Worm (Caenorhabditis elegans): ENCODE results near the gene gos-28.

The gos-28 gene

DNA sequence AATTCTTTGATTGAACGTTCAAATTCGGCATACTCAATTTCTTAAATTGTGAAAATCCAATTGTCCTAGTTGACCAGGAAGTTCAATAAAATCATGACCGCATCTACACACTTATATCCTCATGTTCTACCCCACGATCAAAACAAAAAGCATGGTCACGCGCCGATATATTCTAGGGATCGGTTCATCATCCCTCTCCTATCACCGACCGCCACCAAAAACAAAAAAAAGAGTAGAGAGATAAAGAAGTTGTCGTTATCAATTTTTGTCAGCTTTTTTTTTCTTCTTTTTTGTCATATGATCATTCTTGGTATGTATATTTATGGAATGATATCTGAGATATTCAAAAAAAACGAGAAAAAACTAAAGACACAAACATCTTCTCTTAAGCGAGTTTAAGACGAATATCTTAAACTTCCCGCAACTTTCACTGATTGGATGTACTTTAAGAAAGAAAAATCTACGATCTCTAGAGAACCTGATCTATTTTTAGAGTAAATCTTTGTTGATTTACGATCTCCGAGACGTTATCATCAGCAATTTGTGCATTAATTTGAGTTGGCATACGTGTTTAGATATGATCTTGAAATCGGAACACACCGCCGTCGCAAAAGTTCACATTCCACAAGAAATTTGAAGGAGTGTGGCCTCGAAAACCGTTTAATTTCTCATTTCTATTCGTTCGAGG is 43.9 kb downstream of the gos-28 start:
- no peak for TF ChIP-seq W03F9.2 (tag; optimal IDR thresholded peaks at IDR 0.05)
- no peak for TF ChIP-seq him-1 (tag; optimal IDR thresholded peaks at IDR 0.05)
- no peak for TF ChIP-seq dao-5 (tag; optimal IDR thresholded peaks at IDR 0.05)

- TF ChIP-seq W03F9.2 (tag; optimal IDR thresholded peaks at IDR 0.05) (no peak), dao-5 (tag; optimal IDR thresholded peaks at IDR 0.05) (no peak), him-1 (tag; optimal IDR thresholded peaks at IDR 0.05) (no peak)
Measured at ce11 chrIII:7301668-7302067, 47.3 kb downstream of the gos-28 start.

- TF ChIP-seq W03F9.2 (tag; optimal IDR thresholded peaks at IDR 0.05) (no peak), dao-5 (tag; optimal IDR thresholded peaks at IDR 0.05) (no peak), him-1 (tag; optimal IDR thresholded peaks at IDR 0.05) (no peak)
Measured at ce11 chrIII:7300763-7301162, 48.2 kb downstream of the gos-28 start.

DNA sequence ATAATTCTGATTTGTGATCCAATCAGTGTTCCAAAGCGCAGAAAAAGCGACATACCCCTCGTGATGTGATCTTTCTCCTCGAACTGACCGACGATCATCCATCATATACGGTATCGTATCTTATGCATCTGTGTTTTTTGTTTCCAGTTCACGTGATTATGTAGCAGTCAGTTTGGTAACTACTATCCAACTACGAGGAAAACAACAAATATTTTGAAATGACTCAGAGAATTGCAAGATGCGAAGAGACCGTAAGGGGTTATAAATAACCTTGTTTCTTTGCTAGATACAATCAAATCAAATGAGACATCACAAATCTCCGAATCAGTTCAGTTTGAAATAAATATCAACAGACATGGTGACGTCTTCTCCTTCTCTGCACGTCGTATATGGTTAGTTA is 48.8 kb downstream of the gos-28 start:
- TF ChIP-seq dao-5 (tag; optimal IDR thresholded peaks at IDR 0.05) (no peak), him-1 (tag; optimal IDR thresholded peaks at IDR 0.05) (no peak), W03F9.2 (tag; optimal IDR thresholded peaks at IDR 0.05) (no peak)

- TF ChIP-seq him-1 (tag; optimal IDR thresholded peaks at IDR 0.05) (no peak), dao-5 (tag; optimal IDR thresholded peaks at IDR 0.05) (no peak)
Measured at ce11 chrIII:7299466-7299865, 49.5 kb downstream of the gos-28 start, which contains the start of the genes B0361.14 and B0361.9. B0361.14 (minus strand) TSS chrIII:7299531. B0361.9 (minus strand) TSS chrIII:7299631.

- no peak for TF ChIP-seq W03F9.2 (tag; optimal IDR thresholded peaks at IDR 0.05)
- TF ChIP-seq dao-5 (tag; optimal IDR thresholded peaks at IDR 0.05) = no peak
- no peak for TF ChIP-seq him-1 (tag; optimal IDR thresholded peaks at IDR 0.05)
Measured at ce11 chrIII:7298045-7298444, 50.9 kb downstream of the gos-28 start.

All from whole organism, L4/young adult.